Worm (Caenorhabditis elegans): ENCODE data around the gene srj-33.
A peak's percentile ranks its signal among the peaks of the same experiment; 100 is the strongest.

srj-33 gene

ce11 chrV:9944093-9944492 is 6.8 kb upstream of the srj-33 start, which contains the start of gene sre-28:
sre-28 (plus strand) TSS chrV:9944393.
- TF ChIP-seq crh-2 (tag; optimal IDR thresholded peaks at IDR 0.05) (no peak), snpc-4 (tag; optimal IDR thresholded peaks at IDR 0.05) (no peak), fos-1 (tag; optimal IDR thresholded peaks at IDR 0.05) (no peak), lin-39 (tag; optimal IDR thresholded peaks at IDR 0.05) (no peak), lsy-2 (tag; optimal IDR thresholded peaks at IDR 0.05) (no peak), sma-9 (GFP tag; optimal IDR thresholded peaks at IDR 0.05) (no peak), sma-9 (tag; optimal IDR thresholded peaks at IDR 0.05) (no peak), F13H6.1 (tag; optimal IDR thresholded peaks at IDR 0.05) (no peak), ztf-4 (tag; optimal IDR thresholded peaks at IDR 0.05) (no peak), sem-4 (tag; optimal IDR thresholded peaks at IDR 0.05) (no peak), ztf-1 (GFP tag; conservative IDR thresholded peaks at IDR 0.05) (no peak), nhr-77 (tag; optimal IDR thresholded peaks at IDR 0.05) (no peak), unc-39 (tag; optimal IDR thresholded peaks at IDR 0.05) (no peak), nhr-23 (tag; optimal IDR thresholded peaks at IDR 0.05) (no peak)

ce11 chrV:9943039-9943438 is 5.7 kb upstream of the srj-33 start, which contains the start of gene fipr-12:
fipr-12 (plus strand) TSS chrV:9943339.
- no peak for TF ChIP-seq nhr-10 (tag; optimal IDR thresholded peaks at IDR 0.05)
- TF ChIP-seq fos-1 (tag; optimal IDR thresholded peaks at IDR 0.05), result no peak
- no peak for TF ChIP-seq sma-3 (GFP tag; optimal IDR thresholded peaks at IDR 0.05)
- TF ChIP-seq crh-2 (tag; optimal IDR thresholded peaks at IDR 0.05), result no peak
- no peak for TF ChIP-seq lin-39 (tag; optimal IDR thresholded peaks at IDR 0.05)
- TF ChIP-seq mbf-1 (tag; optimal IDR thresholded peaks at IDR 0.05), result no peak
- no peak for TF ChIP-seq nhr-11 (tag; optimal IDR thresholded peaks at IDR 0.05)
- no peak for TF ChIP-seq mab-5 (tag; optimal IDR thresholded peaks at IDR 0.05)
- TF ChIP-seq ceh-82 (tag; optimal IDR thresholded peaks at IDR 0.05), result no peak
- no peak for TF ChIP-seq ztf-11 (tag; optimal IDR thresholded peaks at IDR 0.05)

- TF ChIP-seq ZK546.5 (tag; optimal IDR thresholded peaks at IDR 0.05) (no peak), gmeb-1 (tag; optimal IDR thresholded peaks at IDR 0.05) (peak; percentile 83), dmd-4 (tag; optimal IDR thresholded peaks at IDR 0.05) (no peak), ztf-11 (tag; optimal IDR thresholded peaks at IDR 0.05) (no peak), egl-27 (tag; optimal IDR thresholded peaks at IDR 0.05) (no peak), lsy-2 (tag; optimal IDR thresholded peaks at IDR 0.05) (no peak), unc-39 (tag; optimal IDR thresholded peaks at IDR 0.05) (no peak), lin-13 (GFP tag; optimal IDR thresholded peaks at IDR 0.05) (peak; percentile 1), alr-1 (tag; optimal IDR thresholded peaks at IDR 0.05) (no peak), nhr-21 (tag; optimal IDR thresholded peaks at IDR 0.05) (peak; percentile 9), unc-62 (GFP tag; optimal IDR thresholded peaks at IDR 0.05) (no peak), sma-9 (GFP tag; optimal IDR thresholded peaks at IDR 0.05) (no peak), sma-9 (tag; optimal IDR thresholded peaks at IDR 0.05) (no peak), C34F6.9 (tag; optimal IDR thresholded peaks at IDR 0.05) (no peak), nhr-237 (tag; optimal IDR thresholded peaks at IDR 0.05) (no peak), mdl-1 (tag; optimal IDR thresholded peaks at IDR 0.05) (no peak), nhr-129 (tag; optimal IDR thresholded peaks at IDR 0.05) (peak; percentile 52), ceh-82 (tag; optimal IDR thresholded peaks at IDR 0.05) (no peak), aly-2 (tag; optimal IDR thresholded peaks at IDR 0.05) (no peak), ceh-16 (tag; optimal IDR thresholded peaks at IDR 0.05) (no peak), zag-1 (tag; optimal IDR thresholded peaks at IDR 0.05) (no peak), nhr-6 (tag; optimal IDR thresholded peaks at IDR 0.05) (no peak), sma-3 (GFP tag; optimal IDR thresholded peaks at IDR 0.05) (no peak), R02D3.7 (tag; optimal IDR thresholded peaks at IDR 0.05) (peak; percentile 54), unc-55 (GFP tag; optimal IDR thresholded peaks at IDR 0.05) (peak; percentile 70), lin-11 (tag; optimal IDR thresholded peaks at IDR 0.05) (peak; percentile 51), mab-5 (tag; optimal IDR thresholded peaks at IDR 0.05) (no peak)
Observed at ce11 chrV:9930612-9931065, 6.7 kb downstream of the srj-33 start, which contains the start of the genes rmh-2 and suds-3. rmh-2 (minus strand) TSS chrV:9930775. suds-3 (plus strand) TSS chrV:9931015.

ce11 chrV:9927954-9928353 is 9.4 kb downstream of the srj-33 start:
- TF ChIP-seq ztf-4 (tag; optimal IDR thresholded peaks at IDR 0.05), result no peak
- TF ChIP-seq gmeb-1 (tag; optimal IDR thresholded peaks at IDR 0.05), result peak; percentile 37
- no peak for TF ChIP-seq nhr-11 (tag; optimal IDR thresholded peaks at IDR 0.05)
- TF ChIP-seq snpc-4 (tag; optimal IDR thresholded peaks at IDR 0.05), result no peak
- no peak for TF ChIP-seq ztf-1 (GFP tag; conservative IDR thresholded peaks at IDR 0.05)
- TF ChIP-seq blmp-1 (tag; optimal IDR thresholded peaks at IDR 0.05; ENCODE audit: insufficient read depth), result no peak
- TF ChIP-seq sma-9 (GFP tag; optimal IDR thresholded peaks at IDR 0.05), result no peak
- TF ChIP-seq sma-9 (tag; optimal IDR thresholded peaks at IDR 0.05), result no peak
- TF ChIP-seq fos-1 (tag; optimal IDR thresholded peaks at IDR 0.05), result peak; percentile 50
- peak; percentile 22 for TF ChIP-seq crh-2 (tag; optimal IDR thresholded peaks at IDR 0.05)
- TF ChIP-seq mdl-1 (tag; optimal IDR thresholded peaks at IDR 0.05), result no peak

Measured in whole organism, L2 larva.